Fruit fly (Drosophila melanogaster) whole organism, embryonic: ENCODE results near the gene Unr.

Experiments used
- Antp ChIP-seq: fragments of 200-800 bp; sonication (Bioruptor generic); optimal IDR thresholded peaks from 3 replicates; lab custom pipeline; 2016; ENCODE audit warnings: missing biosample characterization, missing genetic modification characterization
- Atf6 ChIP-seq: fragments of 200-800 bp; sonication (Bioruptor generic); IDR thresholded peaks from 2 replicates; pipeline ENCODE4 v1.3.6; 2022; ENCODE audit warnings: missing biosample characterization, missing genetic modification characterization
- CG10654 ChIP-seq: fragments of 200-800 bp; sonication (Bioruptor generic); optimal IDR thresholded peaks from 2 replicates; lab custom pipeline; 2016; ENCODE audit warnings: missing biosample characterization, missing genetic modification characterization
- CG10959 ChIP-seq: fragments of 200-800 bp; sonication (Bioruptor generic); IDR thresholded peaks from 2 replicates; pipeline ENCODE4 v1.3.6; 2022; ENCODE audit warnings: missing biosample characterization, missing genetic modification characterization
- CG10979 ChIP-seq: fragments of 200-800 bp; sonication (Bioruptor generic); optimal IDR thresholded peaks from 2 replicates; lab custom pipeline; 2018; ENCODE audit warnings: missing biosample characterization, mild to moderate bottlenecking, missing genetic modification characterization, moderate library complexity
- CG11456 ChIP-seq: fragments of 200-800 bp; sonication (Bioruptor generic); IDR thresholded peaks from 3 replicates; pipeline ENCODE4 v1.3.6; 2022; ENCODE audit warnings: missing biosample characterization, missing genetic modification characterization
- CG11696 ChIP-seq: fragments of 200-800 bp; sonication (Bioruptor generic); IDR thresholded peaks from 2 replicates; pipeline ENCODE4 v1.3.6; 2022; ENCODE audit warnings: missing biosample characterization, missing genetic modification characterization
- CG11723 ChIP-seq: fragments of 200-800 bp; sonication (Bioruptor generic); optimal IDR thresholded peaks from 2 replicates; lab custom pipeline; 2017; ENCODE audit warnings: missing biosample characterization, mild to moderate bottlenecking, missing genetic modification characterization
- CG13624 ChIP-seq: fragments of 200-800 bp; sonication (Bioruptor generic); optimal IDR thresholded peaks from 2 replicates; lab custom pipeline; 2016; ENCODE audit warnings: missing biosample characterization, missing genetic modification characterization
- CG14441 ChIP-seq: fragments of 200-800 bp; sonication (Bioruptor generic); IDR thresholded peaks from 2 replicates; pipeline ENCODE4 v1.3.6; 2022; ENCODE audit warnings: missing biosample characterization, missing genetic modification characterization
- CG14667 ChIP-seq: fragments of 200-800 bp; sonication (Bioruptor generic); IDR thresholded peaks from 2 replicates; pipeline ENCODE4 v1.3.6; 2022; ENCODE audit warnings: missing biosample characterization, missing genetic modification characterization
- CG17802 ChIP-seq: fragments of 200-800 bp; sonication (Bioruptor generic); optimal IDR thresholded peaks from 2 replicates; lab custom pipeline; 2018; ENCODE audit warnings: missing biosample characterization, mild to moderate bottlenecking, missing genetic modification characterization, moderate library complexity
- CG17829 ChIP-seq: fragments of 200-800 bp; optimal IDR thresholded peaks from 2 replicates; lab custom pipeline; 2019; ENCODE audit warnings: missing biosample characterization, mild to moderate bottlenecking, missing genetic modification characterization, moderate library complexity
- CG1792 ChIP-seq: fragments of 200-800 bp; sonication (Bioruptor generic); optimal IDR thresholded peaks from 2 replicates; lab custom pipeline; 2016; ENCODE audit warnings: missing biosample characterization, missing genetic modification characterization
- CG18011 ChIP-seq: fragments of 200-800 bp; sonication (Bioruptor generic); optimal IDR thresholded peaks from 2 replicates; lab custom pipeline; 2017; ENCODE audit warnings: missing biosample characterization, missing genetic modification characterization, mild to moderate bottlenecking, moderate library complexity, missing genotype
- CG1832 ChIP-seq: fragments of 200-800 bp; sonication (Bioruptor generic); optimal IDR thresholded peaks from 2 replicates; lab custom pipeline; 2017; ENCODE audit warnings: missing biosample characterization, mild to moderate bottlenecking, missing genetic modification characterization, inconsistent platforms
- CG18764 ChIP-seq: fragments of 200-800 bp; sonication (Bioruptor generic); optimal IDR thresholded peaks from 3 replicates; lab custom pipeline; 2016; ENCODE audit warnings: missing biosample characterization, missing genetic modification characterization
- CG2116 ChIP-seq: fragments of 200-800 bp; sonication (Bioruptor generic); optimal IDR thresholded peaks from 3 replicates; lab custom pipeline; 2018; ENCODE audit warnings: missing biosample characterization, mild to moderate bottlenecking, missing genetic modification characterization
- CG2199 ChIP-seq: fragments of 200-800 bp; sonication (Bioruptor generic); IDR thresholded peaks from 3 replicates; pipeline ENCODE4 v1.3.6; 2022; ENCODE audit warnings: missing biosample characterization, missing genetic modification characterization
- CG3163 ChIP-seq: fragments of 200-800 bp; sonication (Bioruptor generic); optimal IDR thresholded peaks from 3 replicates; lab custom pipeline; 2016; ENCODE audit warnings: missing biosample characterization, missing genetic modification characterization
- CG3281 ChIP-seq: fragments of 200-800 bp; sonication (Bioruptor generic); optimal IDR thresholded peaks from 3 replicates; lab custom pipeline; 2017; ENCODE audit warnings: missing biosample characterization, mild to moderate bottlenecking, missing genetic modification characterization
- CG33213 ChIP-seq: fragments of 200-800 bp; sonication (Bioruptor generic); optimal IDR thresholded peaks from 3 replicates; lab custom pipeline; 2016; ENCODE audit warnings: missing biosample characterization, missing genetic modification characterization
- CG34422 ChIP-seq: fragments of 200-800 bp; sonication (Bioruptor generic); IDR thresholded peaks from 3 replicates; pipeline ENCODE4 v1.3.6; 2022; ENCODE audit warnings: missing biosample characterization, missing genetic modification characterization
- CG6683 ChIP-seq: fragments of 200-800 bp; sonication (Bioruptor generic); optimal IDR thresholded peaks from 2 replicates; lab custom pipeline; 2017; ENCODE audit warnings: missing biosample characterization, mild to moderate bottlenecking, missing genetic modification characterization, missing genetic modification reagents
- CG9797 ChIP-seq: fragments of 200-800 bp; sonication (Bioruptor generic); optimal IDR thresholded peaks from 3 replicates; lab custom pipeline; 2018; ENCODE audit warnings: missing biosample characterization, mild to moderate bottlenecking, missing genetic modification characterization
- CG9876 ChIP-seq: fragments of 200-800 bp; sonication (Bioruptor generic); optimal IDR thresholded peaks from 2 replicates; lab custom pipeline; 2016; ENCODE audit warnings: missing biosample characterization, missing genetic modification characterization
- Dbx ChIP-seq: fragments of 200-800 bp; sonication (Bioruptor generic); IDR thresholded peaks from 3 replicates; pipeline ENCODE4 v1.3.6; 2022; ENCODE audit warnings: missing biosample characterization, missing genetic modification characterization
- Doc3 ChIP-seq: fragments of 200-800 bp; sonication (Bioruptor generic); IDR thresholded peaks from 3 replicates; pipeline ENCODE4 v1.3.6; 2022; ENCODE audit warnings: missing biosample characterization, missing genetic modification characterization; ENCODE audit not compliant: partially characterized antibody
- Drgx ChIP-seq: fragments of 200-800 bp; sonication (Bioruptor generic); IDR thresholded peaks from 2 replicates; pipeline ENCODE4 v1.3.6; 2022; ENCODE audit warnings: missing biosample characterization, missing genetic modification characterization
- Gug ChIP-seq: fragments of 200-800 bp; sonication (Bioruptor generic); IDR thresholded peaks from 4 replicates; pipeline ENCODE4 v1.3.6; 2022; ENCODE audit warnings: missing biosample characterization, missing genetic modification characterization
- Hey ChIP-seq: fragments of 200-800 bp; sonication (Bioruptor generic); optimal IDR thresholded peaks from 3 replicates; lab custom pipeline; 2018; ENCODE audit warnings: missing biosample characterization, mild to moderate bottlenecking, missing genetic modification characterization
- Hr39 ChIP-seq: fragments of >200 bp; optimal IDR thresholded peaks from 2 replicates; lab custom pipeline; 2017
- Ptx1 ChIP-seq: fragments of 200-800 bp; sonication (Bioruptor generic); IDR thresholded peaks from 2 replicates; pipeline ENCODE4 v1.3.6; 2022; ENCODE audit warnings: missing biosample characterization, missing genetic modification characterization
- Ravus ChIP-seq: fragments of 200-800 bp; sonication (Bioruptor generic); IDR thresholded peaks from 2 replicates; pipeline ENCODE4 v1.3.6; 2022; ENCODE audit warnings: missing biosample characterization, missing genetic modification characterization
- Usf ChIP-seq: fragments of 200-800 bp; sonication (Bioruptor generic); optimal IDR thresholded peaks from 2 replicates; lab custom pipeline; 2017; ENCODE audit warnings: missing genotype, missing biosample characterization, missing genetic modification characterization
- Xrp1 ChIP-seq: fragments of 200-800 bp; sonication (Bioruptor generic); IDR thresholded peaks from 2 replicates; pipeline ENCODE4 v1.3.6; 2022; ENCODE audit warnings: missing biosample characterization, missing genetic modification characterization
- caup ChIP-seq: fragments of 200-800 bp; sonication (Bioruptor generic); optimal IDR thresholded peaks from 3 replicates; lab custom pipeline; 2017; ENCODE audit warnings: missing biosample characterization, mild to moderate bottlenecking, missing genetic modification characterization, moderate library complexity; ENCODE audit not compliant: severe bottlenecking
- fru ChIP-seq: fragments of >200 bp; optimal IDR thresholded peaks from 2 replicates; lab custom pipeline; 2017
- fu2 ChIP-seq: fragments of 200-800 bp; sonication (Bioruptor generic); optimal IDR thresholded peaks from 2 replicates; lab custom pipeline; 2016; ENCODE audit warnings: missing biosample characterization, missing genetic modification characterization
- gsb ChIP-seq: fragments of 200-800 bp; sonication (Bioruptor generic); IDR thresholded peaks from 2 replicates; pipeline ENCODE4 v1.3.6; 2022; ENCODE audit warnings: missing biosample characterization, missing genetic modification characterization
- klu ChIP-seq: fragments of 200-800 bp; sonication (Bioruptor generic); IDR thresholded peaks from 2 replicates; pipeline ENCODE4 v1.3.6; 2022; ENCODE audit warnings: missing biosample characterization, missing genetic modification characterization
- mirr ChIP-seq: fragments of 200-800 bp; sonication (Bioruptor generic); optimal IDR thresholded peaks from 3 replicates; lab custom pipeline; 2018; ENCODE audit warnings: missing biosample characterization, mild to moderate bottlenecking, missing genetic modification characterization
- p53 ChIP-seq: fragments of 200-800 bp; sonication (Bioruptor generic); optimal IDR thresholded peaks from 2 replicates; lab custom pipeline; 2016; ENCODE audit warnings: missing biosample characterization, missing genetic modification characterization
- sc ChIP-seq, 3 experiments: fragments of >200 bp in 2 of 3; fragments of 200-800 bp in 1 of 3; sonication (Bioruptor generic) in 1 of 3; optimal IDR thresholded peaks; 2 replicates in 2 of 3; 3 replicates in 1 of 3; lab custom pipeline; 2017; ENCODE audit warnings: mild to moderate bottlenecking in 1 of 3, missing biosample characterization in 1 of 3, missing genetic modification characterization in 1 of 3, missing genetic modification reagents in 1 of 3
- sug ChIP-seq: fragments of 200-800 bp; optimal IDR thresholded peaks from 2 replicates; lab custom pipeline; 2019; ENCODE audit warnings: missing biosample characterization, mild to moderate bottlenecking, missing genetic modification characterization, moderate library complexity
- tap ChIP-seq: fragments of 200-800 bp; optimal IDR thresholded peaks from 3 replicates; lab custom pipeline; 2019; ENCODE audit warnings: missing biosample characterization, mild to moderate bottlenecking, missing genetic modification characterization, moderate library complexity
- tio ChIP-seq: fragments of 200-800 bp; sonication (Bioruptor generic); optimal IDR thresholded peaks from 2 replicates; lab custom pipeline; 2017; ENCODE audit warnings: missing biosample characterization, missing genetic modification characterization, inconsistent platforms
- vfl ChIP-seq: fragments of 200-800 bp; sonication (Bioruptor generic); optimal IDR thresholded peaks from 2 replicates; lab custom pipeline; 2016; ENCODE audit warnings: missing biosample characterization, missing genetic modification characterization
- wek ChIP-seq: fragments of 200-800 bp; sonication (Bioruptor generic); optimal IDR thresholded peaks from 3 replicates; lab custom pipeline; 2018; ENCODE audit warnings: missing biosample characterization, mild to moderate bottlenecking, missing genetic modification characterization, moderate library complexity
- z ChIP-seq: fragments of 200-800 bp; sonication (Bioruptor generic); IDR thresholded peaks from 3 replicates; pipeline ENCODE4 v1.3.6; 2022; ENCODE audit warnings: missing biosample characterization, missing genetic modification characterization

The Unr gene

dm6 chr3L:8441745-8442575 is at the start of gene Unr (continued):
- TF ChIP-seq CG11696, result peak; percentile 71
- no peak for TF ChIP-seq CG10959 (GFP tag; lab: Robert Waterston, UW)
- TF ChIP-seq Ravus (GFP tag; lab: Robert Waterston, UW), result peak; percentile 19
- no peak; the same call in 2 of the 3 replicates for TF ChIP-seq CG2199
- TF ChIP-seq CG14667, result no peak; the same call in 1 of the 2 replicates
- TF ChIP-seq CG9797, result peak; percentile 25
- no peak for TF ChIP-seq Hey (tag; lab: Kevin White, UChicago)
- TF ChIP-seq CG18764 (GFP tag; lab: Kevin White, UChicago), result peak; percentile 34
- peak; percentile 36 for TF ChIP-seq Usf
- peak; percentile 70 for TF ChIP-seq CG9876 (GFP tag; lab: Kevin White, UChicago)
- no peak for TF ChIP-seq CG1832 (GFP tag; lab: Kevin White, UChicago)
- peak; percentile 52 for TF ChIP-seq wek (GFP tag; lab: Kevin White, UChicago)
- TF ChIP-seq CG3163 (GFP tag; lab: Kevin White, UChicago), result peak; percentile 62
- peak; percentile 57 for TF ChIP-seq CG11723 (GFP tag; lab: Kevin White, UChicago)
- peak; percentile 74 for TF ChIP-seq CG3281 (GFP tag; lab: Kevin White, UChicago)
- peak; percentile 95 for TF ChIP-seq Gug
- TF ChIP-seq tap (tag; lab: Kevin White, UChicago), result peak; percentile 54
- peak; percentile 82 for TF ChIP-seq Antp
- no peak for TF ChIP-seq sc (optimal IDR thresholded peaks at IDR 0.05; lab: Kevin White, UChicago)
- peak; percentile 22 for TF ChIP-seq sc (GFP tag; optimal IDR thresholded peaks at IDR 0.05; lab: Kevin White, UChicago)
- TF ChIP-seq p53 (GFP tag; lab: Kevin White, UChicago), result peak; percentile 22
- TF ChIP-seq CG2116 (GFP tag; lab: Kevin White, UChicago), result peak; percentile 80
- no peak for TF ChIP-seq CG17802
- no peak for TF ChIP-seq mirr (GFP tag; lab: Kevin White, UChicago)
- TF ChIP-seq CG34422 (GFP tag; lab: Robert Waterston, UW), result peak; percentile 91
- no peak for TF ChIP-seq CG11456 (GFP tag; lab: Robert Waterston, UW)
- no peak for TF ChIP-seq z
- TF ChIP-seq fru, result no peak
- peak; percentile 83; the same call in 2 of the 3 replicates for TF ChIP-seq Dbx (GFP tag; lab: Robert Waterston, UW)
- TF ChIP-seq Drgx (GFP tag; lab: Robert Waterston, UW), result peak; percentile 68
- peak; percentile 74 for TF ChIP-seq CG10654 (GFP tag; lab: Kevin White, UChicago)
- TF ChIP-seq CG14441 (GFP tag; lab: Robert Waterston, UW), result peak; percentile 73
- peak; percentile 80 for TF ChIP-seq CG17829
- no peak; the same call in 1 of the 2 replicates for TF ChIP-seq klu
- peak; percentile 77 for TF ChIP-seq Atf6
- peak; percentile 67 for TF ChIP-seq vfl (GFP tag; lab: Kevin White, UChicago)
- TF ChIP-seq CG1792, result peak; percentile 65
- TF ChIP-seq gsb (GFP tag; lab: Robert Waterston, UW), result peak; percentile 42; the same call in 1 of the 2 replicates
- TF ChIP-seq Hr39 (lab: Kevin White, UChicago), result no peak
- TF ChIP-seq fu2 (GFP tag; lab: Kevin White, UChicago), result peak; percentile 76
- TF ChIP-seq sug (tag; lab: Kevin White, UChicago), result peak; percentile 70
- TF ChIP-seq CG6683 (GFP tag; lab: Kevin White, UChicago), result no peak
- TF ChIP-seq Xrp1, result peak; percentile 82
- TF ChIP-seq caup (GFP tag; lab: Kevin White, UChicago), result peak; percentile 86
- peak; percentile 76 for TF ChIP-seq Ptx1
- TF ChIP-seq CG18011, result peak; percentile 53
- peak; percentile 58 for TF ChIP-seq tio (GFP tag; lab: Kevin White, UChicago)
- no peak for TF ChIP-seq Doc3 (GFP tag; lab: Robert Waterston, UW)
- TF ChIP-seq CG33213 (GFP tag; lab: Kevin White, UChicago), result peak; percentile 64
- TF ChIP-seq CG10979 (tag; lab: Kevin White, UChicago), result peak; percentile 61
- TF ChIP-seq CG13624, result peak; percentile 85
